Worm (Caenorhabditis elegans): Measurements from ENCODE around the gene glb-14.

glb-14 gene

DNA sequence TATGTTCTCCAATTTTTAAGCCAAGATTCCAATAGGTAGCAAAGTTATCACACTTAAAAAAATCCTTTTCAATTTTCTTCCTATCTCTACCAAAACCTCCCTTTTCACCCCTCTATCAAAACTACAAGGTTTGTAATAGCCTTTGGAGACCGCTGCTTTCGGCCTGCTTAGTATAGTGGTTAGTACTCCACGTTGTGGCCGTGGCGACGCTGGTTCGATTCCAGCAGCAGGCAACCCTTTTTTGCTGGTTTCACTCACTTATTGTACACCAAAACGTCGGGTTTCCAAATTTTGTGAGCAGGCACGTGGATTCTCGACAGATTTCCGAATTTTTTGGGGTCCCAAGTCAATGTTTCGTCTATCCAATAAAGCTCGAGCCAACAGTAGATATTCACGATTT is 9.1 kb upstream of the glb-14 start (continued):
- no peak for TF ChIP-seq pqm-1 (tag; optimal IDR thresholded peaks at IDR 0.05)
- no peak for TF ChIP-seq elt-2 (tag; optimal IDR thresholded peaks at IDR 0.05)
- TF ChIP-seq egl-13 (tag; optimal IDR thresholded peaks at IDR 0.05) = no peak
- TF ChIP-seq ztf-4 (tag; optimal IDR thresholded peaks at IDR 0.05) = no peak
- peak; percentile 45 for TF ChIP-seq nhr-19 (GFP tag; conservative IDR thresholded peaks at IDR 0.05)
- no peak for TF ChIP-seq sup-37 (GFP tag; optimal IDR thresholded peaks at IDR 0.05)
- TF ChIP-seq nhr-77 (tag; optimal IDR thresholded peaks at IDR 0.05) = no peak
- no peak for TF ChIP-seq fkh-10 (GFP tag; optimal IDR thresholded peaks at IDR 0.05)
- no peak for TF ChIP-seq jun-1 (tag; optimal IDR thresholded peaks at IDR 0.05)
- TF ChIP-seq egl-27 (tag; optimal IDR thresholded peaks at IDR 0.05) = no peak
- no peak for TF ChIP-seq C34B4.2 (tag; optimal IDR thresholded peaks at IDR 0.05)
- peak; percentile 37 for TF ChIP-seq C16A3.4 (tag; optimal IDR thresholded peaks at IDR 0.05)
- TF ChIP-seq ces-1 (GFP tag; optimal IDR thresholded peaks at IDR 0.05) = no peak
- no peak for TF ChIP-seq xbp-1 (tag; optimal IDR thresholded peaks at IDR 0.05)
- TF ChIP-seq nhr-90 (tag; optimal IDR thresholded peaks at IDR 0.05; ENCODE audit: poor library complexity) = no peak
- no peak for TF ChIP-seq fkh-4 (tag; optimal IDR thresholded peaks at IDR 0.05; ENCODE audit: borderline replicate concordance)
- no peak for TF ChIP-seq grh-1 (GFP tag; IDR thresholded peaks at IDR 0.05)
- no peak for TF ChIP-seq dsc-1 (tag; optimal IDR thresholded peaks at IDR 0.05)
- no peak for TF ChIP-seq vab-15 (tag; optimal IDR thresholded peaks at IDR 0.05)
- peak; percentile 23 for TF ChIP-seq lin-14 (GFP tag; optimal IDR thresholded peaks at IDR 0.05)
- TF ChIP-seq sptf-1 (tag; optimal IDR thresholded peaks at IDR 0.05) = no peak
- peak in 1 of 2 experiments; percentile 12 for TF ChIP-seq mdl-1 (tag; optimal IDR thresholded peaks at IDR 0.05)
- no peak for TF ChIP-seq unc-130 (tag; optimal IDR thresholded peaks at IDR 0.05)
- TF ChIP-seq lin-15B (tag; optimal IDR thresholded peaks at IDR 0.05) = no peak
- TF ChIP-seq lin-13 (GFP tag; optimal IDR thresholded peaks at IDR 0.05) = no peak
- TF ChIP-seq nhr-85 (tag) = no peak
- TF ChIP-seq zip-4 (GFP tag; optimal IDR thresholded peaks at IDR 0.05) = no peak
- no peak for TF ChIP-seq unc-62 (GFP tag; optimal IDR thresholded peaks at IDR 0.05)
- TF ChIP-seq C04F5.9 (tag; optimal IDR thresholded peaks at IDR 0.05) = no peak
- no peak for TF ChIP-seq irx-1 (tag; optimal IDR thresholded peaks at IDR 0.05)
- TF ChIP-seq mef-2 (tag; optimal IDR thresholded peaks at IDR 0.05) = no peak
- no peak for TF ChIP-seq pax-3 (tag; optimal IDR thresholded peaks at IDR 0.05)
- no peak for TF ChIP-seq snpc-4 (tag; optimal IDR thresholded peaks at IDR 0.05)
- TF ChIP-seq aha-1 (tag; optimal IDR thresholded peaks at IDR 0.05) = no peak
- TF ChIP-seq ama-1 (optimal IDR thresholded peaks at IDR 0.05) = no peak
- TF ChIP-seq snu-23 (GFP tag; optimal IDR thresholded peaks at IDR 0.05) = peak; percentile 55
- no peak for TF ChIP-seq hlh-17 (GFP tag; optimal IDR thresholded peaks at IDR 0.05; ENCODE audit: borderline replicate concordance)
- no peak for TF ChIP-seq alr-1 (tag; optimal IDR thresholded peaks at IDR 0.05; ENCODE audit: borderline replicate concordance)
- no peak for TF ChIP-seq nhr-11 (tag; optimal IDR thresholded peaks at IDR 0.05)
- TF ChIP-seq hpl-2 (GFP tag; optimal IDR thresholded peaks at IDR 0.05) = no peak
- TF ChIP-seq elt-3 (tag; optimal IDR thresholded peaks at IDR 0.05) = no peak
- TF ChIP-seq ets-5 (GFP tag; IDR thresholded peaks at IDR 0.05) = no peak
- no peak for TF ChIP-seq ceh-90 (tag; optimal IDR thresholded peaks at IDR 0.05)
- no peak for TF ChIP-seq hlh-4 (tag; optimal IDR thresholded peaks at IDR 0.05)
- no peak for TF ChIP-seq ceh-8 (GFP tag; optimal IDR thresholded peaks at IDR 0.05)
- no peak for TF ChIP-seq nhr-237 (tag; optimal IDR thresholded peaks at IDR 0.05)
- peak; percentile 12 for TF ChIP-seq rnt-1 (tag; optimal IDR thresholded peaks at IDR 0.05)
- peak; percentile 24 for TF ChIP-seq mep-1 (tag; optimal IDR thresholded peaks at IDR 0.05)
- peak in 1 of 2 experiments; percentile 30 for TF ChIP-seq efl-1 (optimal IDR thresholded peaks at IDR 0.05)
- peak; percentile 18 to 92 for TF ChIP-seq efl-1 (GFP tag; optimal IDR thresholded peaks at IDR 0.05 in 1 of 2)
- peak; percentile 43 for TF ChIP-seq fkh-8 (tag; optimal IDR thresholded peaks at IDR 0.05)
- TF ChIP-seq sox-4 (tag; optimal IDR thresholded peaks at IDR 0.05) = no peak

Data from whole organism, L1 larva.